Worm (Caenorhabditis elegans): ENCODE data around the gene pha-4.

ce11 chrV:20763192-20763591 is 10.3 kb downstream of the pha-4 start:
- TF ChIP-seq ceh-13 (GFP tag; optimal IDR thresholded peaks at IDR 0.05) (no peak), hnd-1 (tag; optimal IDR thresholded peaks at IDR 0.05) (no peak), ama-1 (optimal IDR thresholded peaks at IDR 0.05) (no peak), sea-1 (GFP tag; conservative IDR thresholded peaks at IDR 0.05) (no peak), B0310.2 (tag; optimal IDR thresholded peaks at IDR 0.05) (no peak), hmbx-1 (tag; optimal IDR thresholded peaks at IDR 0.05) (no peak), aly-1 (tag; optimal IDR thresholded peaks at IDR 0.05) (no peak), flt-1 (GFP tag; IDR thresholded peaks at IDR 0.05) (no peak)
